Worm (Caenorhabditis elegans) whole organism, L3 larva: ENCODE measurements around the gene srt-18.

Experiments used
- R02D3.7 ChIP-seq: fragments of 150-350 bp; optimal IDR thresholded peaks from 2 replicates; lab custom pipeline; 2014; ENCODE audit warnings: missing biosample characterization, missing genetic modification characterization
- elt-2 ChIP-seq: sonication (generic microtip); optimal IDR thresholded peaks from 2 replicates; lab custom pipeline; 2016; ENCODE audit warnings: missing genetic modification reagents, mild to moderate bottlenecking, missing genetic modification characterization, missing compliant biosample characterization
- sea-2 ChIP-seq: fragments of 150-350 bp; sonication (generic microtip); optimal IDR thresholded peaks from 4 replicates; lab custom pipeline; 2014; ENCODE audit warnings: missing biosample characterization, missing genetic modification reagents, missing genetic modification characterization
- snpc-4 ChIP-seq: fragments of 150-350 bp; optimal IDR thresholded peaks from 2 replicates; lab custom pipeline; 2014; ENCODE audit warnings: missing biosample characterization, missing genetic modification characterization

DNA sequence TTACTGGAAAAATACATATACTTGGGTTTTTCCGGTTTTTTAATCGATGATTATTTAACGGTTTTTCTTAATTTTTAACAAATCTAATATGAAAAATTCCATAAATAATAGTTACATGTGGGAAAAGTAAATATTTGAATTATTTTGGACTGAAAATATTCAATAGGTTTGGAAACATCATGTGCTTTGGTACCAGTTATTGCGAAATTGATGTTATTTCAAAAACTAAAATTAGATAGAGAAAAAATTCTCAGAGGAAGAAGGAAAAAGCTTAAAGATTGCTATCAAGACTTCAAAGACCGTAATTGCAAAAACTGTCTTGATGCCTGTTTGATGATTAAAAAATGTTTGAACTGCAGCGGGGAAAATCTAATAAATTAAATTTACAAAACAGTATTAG lies 49.6 kb upstream of the srt-18 start:
- TF ChIP-seq elt-2 (tag; lab: Kevin White, UChicago): no peak
- TF ChIP-seq sea-2 (GFP tag; lab: Kevin White, UChicago): no peak
- no peak for TF ChIP-seq snpc-4
- TF ChIP-seq R02D3.7 (tag; lab: Kevin White, UChicago): no peak
